Worm (Caenorhabditis elegans): Measurements from ENCODE around the gene R107.9.

Gene R107.9

ce11 chrIII:9037658-9038057 is at the start of gene R107.9:
Gene R107.9, plus strand, starts transcription at chrIII:9037958.
- no peak for TF ChIP-seq daf-19 (GFP tag; conservative IDR thresholded peaks at IDR 0.05)
- no peak for TF ChIP-seq T26A8.4 (GFP tag; IDR thresholded peaks at IDR 0.05)
- TF ChIP-seq zfp-2 (tag; optimal IDR thresholded peaks at IDR 0.05) = no peak

- no peak for TF ChIP-seq ztf-11 (tag; optimal IDR thresholded peaks at IDR 0.05)
- TF ChIP-seq F37D6.2 (tag; optimal IDR thresholded peaks at IDR 0.05) = no peak
- no peak for TF ChIP-seq duxl-1 (tag; optimal IDR thresholded peaks at IDR 0.05; ENCODE audit: poor library complexity)
- TF ChIP-seq ceh-44 (GFP tag; IDR thresholded peaks at IDR 0.05) = no peak
- no peak for TF ChIP-seq ztf-7 (tag; optimal IDR thresholded peaks at IDR 0.05)
- TF ChIP-seq madf-5 (GFP tag; IDR thresholded peaks at IDR 0.05) = no peak
- no peak for TF ChIP-seq skn-1 (tag; optimal IDR thresholded peaks at IDR 0.05)
- TF ChIP-seq attf-4 (tag; optimal IDR thresholded peaks at IDR 0.05) = no peak
- no peak for TF ChIP-seq daf-8 (GFP tag; IDR thresholded peaks at IDR 0.05)
- TF ChIP-seq hmg-1.1 (GFP tag; IDR thresholded peaks at IDR 0.05) = no peak
- no peak for TF ChIP-seq tra-1 (GFP tag; IDR thresholded peaks at IDR 0.05)
- no peak for TF ChIP-seq ceh-32 (tag; optimal IDR thresholded peaks at IDR 0.05; ENCODE audit: poor library complexity)
- TF ChIP-seq mdt-29 (GFP tag; IDR thresholded peaks at IDR 0.05) = no peak
Measured at ce11 chrIII:8988061-8988460, 49.7 kb upstream of the R107.9 start.

ce11 chrIII:8988544-8988943 is 49.2 kb upstream of the R107.9 start:
- TF ChIP-seq ceh-62 (tag; optimal IDR thresholded peaks at IDR 0.05) (no peak), aha-1 (tag) (peak; percentile 94), mes-2 (tag; optimal IDR thresholded peaks at IDR 0.05; ENCODE audit: poor library complexity, severe bottlenecking) (no peak), ZK337.2 (GFP tag; IDR thresholded peaks at IDR 0.05) (no peak), hlh-30 (tag; optimal IDR thresholded peaks at IDR 0.05; ENCODE audit: insufficient read depth) (peak; percentile 18), zfp-3 (GFP tag; conservative IDR thresholded peaks at IDR 0.05) (no peak), lin-1 (GFP tag; IDR thresholded peaks at IDR 0.05) (no peak), ceh-32 (tag; optimal IDR thresholded peaks at IDR 0.05; ENCODE audit: poor library complexity) (no peak), egl-27 (tag; optimal IDR thresholded peaks at IDR 0.05) (no peak), unc-62 (GFP tag; optimal IDR thresholded peaks at IDR 0.05 in 1 of 2) (peak in 1 of 2 experiments; percentile 70), unc-62 (tag; optimal IDR thresholded peaks at IDR 0.05) (no peak), lin-29 (GFP tag; IDR thresholded peaks at IDR 0.05) (no peak), nhr-41 (GFP tag; IDR thresholded peaks at IDR 0.05) (no peak), nhr-237 (tag; optimal IDR thresholded peaks at IDR 0.05) (no peak), F10B5.3 (tag; optimal IDR thresholded peaks at IDR 0.05) (no peak), dmd-6 (GFP tag; IDR thresholded peaks at IDR 0.05) (no peak), zip-2 (tag; optimal IDR thresholded peaks at IDR 0.05) (no peak), F49E8.2 (tag; optimal IDR thresholded peaks at IDR 0.05; ENCODE audit: borderline replicate concordance) (no peak), jun-1 (tag; optimal IDR thresholded peaks at IDR 0.05) (no peak), snpc-1.2 (GFP tag; IDR thresholded peaks at IDR 0.05) (no peak), ZK546.5 (tag; optimal IDR thresholded peaks at IDR 0.05) (no peak), nhr-10 (tag; optimal IDR thresholded peaks at IDR 0.05) (no peak), Y75B8A.6 (GFP tag; IDR thresholded peaks at IDR 0.05) (no peak), fkh-10 (GFP tag; optimal IDR thresholded peaks at IDR 0.05) (no peak), lsy-2 (tag; optimal IDR thresholded peaks at IDR 0.05) (no peak), mxl-2 (GFP tag; conservative IDR thresholded peaks at IDR 0.05) (no peak), rbr-2 (tag; optimal IDR thresholded peaks at IDR 0.05) (peak; percentile 38), hif-1 (tag; optimal IDR thresholded peaks at IDR 0.05) (no peak), arid-1 (GFP tag; conservative IDR thresholded peaks at IDR 0.05) (no peak), daf-16 (GFP tag; optimal IDR thresholded peaks at IDR 0.05) (no peak), daf-16 (tag; optimal IDR thresholded peaks at IDR 0.05) (peak; percentile 10), mxl-3 (GFP tag; optimal IDR thresholded peaks at IDR 0.05) (no peak), F26F4.8 (GFP tag; conservative IDR thresholded peaks at IDR 0.05) (no peak), lin-39 (tag; optimal IDR thresholded peaks at IDR 0.05) (no peak), tra-1 (GFP tag; IDR thresholded peaks at IDR 0.05) (no peak)

Data from whole organism, L4 larva.